Fruit fly (Drosophila melanogaster) whole organism, wandering third instar larva: ENCODE results near the gene foxo.

ENCODE experiments used
- CG32264 ChIP-seq: fragments of 200-800 bp; sonication (Bioruptor generic); optimal IDR thresholded peaks from 2 replicates; lab custom pipeline; 2016; ENCODE audit warnings: missing biosample characterization, missing genetic modification characterization
- CG9705 ChIP-seq: fragments of 200-800 bp; sonication (Bioruptor generic); optimal IDR thresholded peaks from 2 replicates; lab custom pipeline; 2018; ENCODE audit warnings: missing biosample characterization, mild to moderate bottlenecking, missing genetic modification characterization
- CrebA ChIP-seq: fragments of 200-800 bp; sonication (Bioruptor generic); optimal IDR thresholded peaks from 2 replicates; lab custom pipeline; 2016; ENCODE audit warnings: missing biosample characterization, mild to moderate bottlenecking, missing genetic modification characterization, borderline replicate concordance
- Dfd ChIP-seq: fragments of >200 bp; optimal IDR thresholded peaks from 2 replicates; lab custom pipeline; 2017; ENCODE audit warnings: missing biosample characterization, missing genetic modification characterization
- Dif ChIP-seq: fragments of 200-275, 200-300 bp; sonication (Bioruptor generic); optimal IDR thresholded peaks from 2 replicates; lab custom pipeline; 2018; ENCODE audit warnings: missing biosample characterization, missing genetic modification characterization; ENCODE audit not compliant: partially characterized antibody
- GATAd ChIP-seq: sonication (Bioruptor generic); optimal IDR thresholded peaks from 2 replicates; lab custom pipeline; 2016; ENCODE audit warnings: missing biosample characterization, missing genetic modification characterization
- HLH106 ChIP-seq: fragments of 200-800 bp; optimal IDR thresholded peaks from 3 replicates; lab custom pipeline; 2019; ENCODE audit warnings: missing biosample characterization, mild to moderate bottlenecking, missing genetic modification characterization, moderate library complexity
- Hnf4 ChIP-seq: fragments of 200-800 bp; sonication (Bioruptor generic); optimal IDR thresholded peaks from 2 replicates; lab custom pipeline; 2016; ENCODE audit warnings: missing biosample characterization, mild to moderate bottlenecking, missing genetic modification characterization
- Hr78 ChIP-seq: fragments of >200 bp; optimal IDR thresholded peaks from 2 replicates; lab custom pipeline; 2017; ENCODE audit warnings: missing biosample characterization, missing genetic modification characterization
- Hr83 ChIP-seq: fragments of 200-300 bp; sonication (Bioruptor generic); optimal IDR thresholded peaks from 2 replicates; lab custom pipeline; 2016; ENCODE audit warnings: missing biosample characterization, mild to moderate bottlenecking, missing genetic modification characterization, moderate library complexity; ENCODE audit not compliant: poor library complexity, severe bottlenecking
- Jra ChIP-seq: sonication (Bioruptor generic); optimal IDR thresholded peaks from 2 replicates; lab custom pipeline; 2016; ENCODE audit warnings: missing biosample characterization, missing genetic modification characterization
- Mio ChIP-seq: sonication (Bioruptor generic); optimal IDR thresholded peaks from 2 replicates; lab custom pipeline; 2016; ENCODE audit warnings: missing biosample characterization, missing genetic modification characterization
- Myc ChIP-seq: fragments of >200 bp; optimal IDR thresholded peaks from 2 replicates; lab custom pipeline; 2017
- N ChIP-seq: fragments of >200 bp; optimal IDR thresholded peaks from 2 replicates; lab custom pipeline; 2018; ENCODE audit warnings: missing biosample characterization, missing external identifiers, missing genetic modification characterization
- OdsH ChIP-seq: fragments of 200-800 bp; sonication (Bioruptor generic); optimal IDR thresholded peaks from 2 replicates; lab custom pipeline; 2016; ENCODE audit warnings: missing biosample characterization, mild to moderate bottlenecking, missing genetic modification characterization
- Rel ChIP-seq, 2 experiments: fragments of 200-800 bp; sonication (Bioruptor generic) in 1 of 2; optimal IDR thresholded peaks; 2 replicates in 1 of 2; 3 replicates in 1 of 2; lab custom pipeline; 2016 to 2019; ENCODE audit warnings: mild to moderate bottlenecking in 2 of 2, missing biosample characterization in 2 of 2, missing genetic modification characterization in 2 of 2, moderate library complexity in 1 of 2
- Sp1 ChIP-seq: fragments of 200-800 bp; sonication (Bioruptor generic); optimal IDR thresholded peaks from 3 replicates; lab custom pipeline; 2019; ENCODE audit warnings: missing biosample characterization, mild to moderate bottlenecking, missing genetic modification characterization, moderate library complexity
- Vsx2 ChIP-seq: fragments of 200-300, 225-300 bp; sonication (Bioruptor generic); optimal IDR thresholded peaks from 2 replicates; lab custom pipeline; 2018; ENCODE audit warnings: missing biosample characterization, missing genetic modification characterization; ENCODE audit not compliant: partially characterized antibody
- br ChIP-seq: fragments of 200-800 bp; sonication (Bioruptor generic); optimal IDR thresholded peaks from 2 replicates; lab custom pipeline; 2016; ENCODE audit warnings: missing biosample characterization, missing genetic modification characterization
- brk ChIP-seq: fragments of 200-800 bp; sonication (Bioruptor generic); optimal IDR thresholded peaks from 2 replicates; lab custom pipeline; 2016; ENCODE audit warnings: missing biosample characterization, mild to moderate bottlenecking, missing genetic modification characterization
- dl ChIP-seq, 2 experiments: fragments of 175-275, 200-275 bp in 1 of 2; fragments of 200-275 bp in 1 of 2; sonication (Bioruptor generic); optimal IDR thresholded peaks; lab custom pipeline; 2018; ENCODE audit warnings: mild to moderate bottlenecking in 2 of 2, missing biosample characterization in 2 of 2, missing genetic modification characterization in 2 of 2, moderate library complexity in 2 of 2; ENCODE audit not compliant: partially characterized antibody in 2 of 2, insufficient read depth in 1 of 2
- dmrt93B ChIP-seq: fragments of 200-800 bp; sonication (Bioruptor generic); optimal IDR thresholded peaks from 2 replicates; lab custom pipeline; 2018; ENCODE audit warnings: missing biosample characterization, mild to moderate bottlenecking, missing genetic modification characterization
- dsf ChIP-seq: sonication (Bioruptor generic); optimal IDR thresholded peaks from 2 replicates; lab custom pipeline; 2016; ENCODE audit warnings: missing biosample characterization, missing genetic modification characterization, borderline replicate concordance
- ey ChIP-seq: fragments of 200-800 bp; sonication (Bioruptor generic); optimal IDR thresholded peaks from 2 replicates; lab custom pipeline; 2016; ENCODE audit warnings: missing biosample characterization, missing genetic modification characterization
- foxo ChIP-seq, 2 experiments: fragments of 200-800 bp; sonication (Bioruptor generic); optimal IDR thresholded peaks; 2 replicates in 1 of 2; 3 replicates in 1 of 2; lab custom pipeline; 2016 to 2017; ENCODE audit warnings: missing biosample characterization in 2 of 2, missing genetic modification characterization in 2 of 2
- fru ChIP-seq: fragments of 200-800 bp; sonication (Bioruptor generic); optimal IDR thresholded peaks from 3 replicates; lab custom pipeline; 2016; ENCODE audit warnings: missing biosample characterization, mild to moderate bottlenecking, missing genetic modification characterization
- h ChIP-seq: fragments of 200-800 bp; sonication (Bioruptor generic); optimal IDR thresholded peaks from 3 replicates; lab custom pipeline; 2016; ENCODE audit warnings: missing biosample characterization, mild to moderate bottlenecking, missing genetic modification characterization
- lola ChIP-seq: fragments of >200 bp; optimal IDR thresholded peaks from 2 replicates; lab custom pipeline; 2017; ENCODE audit warnings: missing biosample characterization, missing genetic modification characterization
- pan ChIP-seq: fragments of >200 bp; optimal IDR thresholded peaks from 2 replicates; lab custom pipeline; 2017
- psq ChIP-seq: fragments of 200-800 bp; sonication (Bioruptor generic); optimal IDR thresholded peaks from 3 replicates; lab custom pipeline; 2017; ENCODE audit warnings: missing biosample characterization, mild to moderate bottlenecking, missing genetic modification characterization, moderate library complexity
- rgr ChIP-seq: fragments of 200-800 bp; sonication (Bioruptor generic); optimal IDR thresholded peaks from 3 replicates; lab custom pipeline; 2016; ENCODE audit warnings: missing biosample characterization, mild to moderate bottlenecking, missing genetic modification characterization
- sage ChIP-seq: fragments of 200-800 bp; sonication (Bioruptor generic); optimal IDR thresholded peaks from 2 replicates; lab custom pipeline; 2016; ENCODE audit warnings: missing biosample characterization, mild to moderate bottlenecking, missing genetic modification characterization
- sv ChIP-seq: fragments of 200-800 bp; sonication (Bioruptor generic); optimal IDR thresholded peaks from 3 replicates; lab custom pipeline; 2016; ENCODE audit warnings: missing biosample characterization, missing genetic modification characterization
- tai ChIP-seq: sonication (Bioruptor generic); optimal IDR thresholded peaks from 2 replicates; lab custom pipeline; 2016; ENCODE audit warnings: missing biosample characterization, missing genetic modification characterization
- usp ChIP-seq: fragments of >200 bp; optimal IDR thresholded peaks from 2 replicates; lab custom pipeline; 2017; ENCODE audit warnings: missing biosample characterization, missing genetic modification characterization

The foxo gene

dm6 chr3R:14058531-14059431 lies 2.0 kb downstream of the foxo start:
- TF ChIP-seq tai (no peak), h (GFP tag; lab: Kevin White, UChicago) (peak; percentile 53), ey (no peak), Hnf4 (GFP tag; lab: Kevin White, UChicago) (peak; percentile 24)

- TF ChIP-seq N (GFP tag; lab: Kevin White, UChicago) (no peak), GATAd (GFP tag; lab: Kevin White, UChicago) (no peak), OdsH (GFP tag; lab: Kevin White, UChicago) (no peak), rgr (no peak), Vsx2 (no peak), Rel (GFP tag; optimal IDR thresholded peaks at IDR 0.05; lab: Kevin White, UChicago) (no peak), Rel (tag; optimal IDR thresholded peaks at IDR 0.05; lab: Kevin White, UChicago) (no peak), Hnf4 (GFP tag; lab: Kevin White, UChicago) (no peak), dl (GFP tag; optimal IDR thresholded peaks at IDR 0.05; lab: Kevin White, UChicago; ENCODE audit: insufficient read depth in 1 of 2, partially characterized antibody in 2 of 2) (no peak), h (GFP tag; lab: Kevin White, UChicago) (no peak), CrebA (no peak)
Measured at dm6 chr3R:14059703-14060300, 3.1 kb downstream of the foxo start.

- TF ChIP-seq Dfd (no peak), Jra (GFP tag; lab: Kevin White, UChicago) (no peak), GATAd (GFP tag; lab: Kevin White, UChicago) (no peak), lola (no peak), Vsx2 (no peak), br (GFP tag; lab: Kevin White, UChicago) (no peak), ey (no peak), Myc (lab: Kevin White, UChicago) (no peak), Rel (GFP tag; optimal IDR thresholded peaks at IDR 0.05; lab: Kevin White, UChicago) (no peak), Rel (tag; optimal IDR thresholded peaks at IDR 0.05; lab: Kevin White, UChicago) (no peak)
- TF ChIP-seq, all 38 proteins: peak for 0
Measured at dm6 chr3R:14060399-14060798, 3.7 kb downstream of the foxo start.

- peak; percentile 54 for TF ChIP-seq psq (GFP tag; lab: Kevin White, UChicago)
- TF ChIP-seq Jra (GFP tag; lab: Kevin White, UChicago): no peak
- TF ChIP-seq Mio (GFP tag; lab: Kevin White, UChicago): no peak
- no peak for TF ChIP-seq dmrt93B
- TF ChIP-seq Hnf4 (GFP tag; lab: Kevin White, UChicago): peak; percentile 36
- TF ChIP-seq Hr83 (GFP tag; lab: Kevin White, UChicago): peak; percentile 36
- TF ChIP-seq h (GFP tag; lab: Kevin White, UChicago): no peak
- TF ChIP-seq pan (lab: Kevin White, UChicago): no peak
- peak; percentile 43 for TF ChIP-seq br (GFP tag; lab: Kevin White, UChicago)
- peak in 1 of 2 experiments; percentile 82 for TF ChIP-seq foxo (GFP tag; optimal IDR thresholded peaks at IDR 0.05; lab: Kevin White, UChicago)
- TF ChIP-seq ey: no peak
- TF ChIP-seq GATAd (GFP tag; lab: Kevin White, UChicago): no peak
- TF ChIP-seq Rel (GFP tag; optimal IDR thresholded peaks at IDR 0.05; lab: Kevin White, UChicago): peak; percentile 99
- peak; percentile 22 for TF ChIP-seq Rel (tag; optimal IDR thresholded peaks at IDR 0.05; lab: Kevin White, UChicago)
- no peak for TF ChIP-seq OdsH (GFP tag; lab: Kevin White, UChicago)
- TF ChIP-seq Dif (GFP tag; lab: Kevin White, UChicago): peak; percentile 30
- no peak for TF ChIP-seq Dfd
- no peak for TF ChIP-seq Vsx2
- peak; percentile 64 for TF ChIP-seq fru (GFP tag; lab: Kevin White, UChicago)
- peak; percentile 82 for TF ChIP-seq Sp1 (GFP tag; lab: Kevin White, UChicago)
- no peak for TF ChIP-seq CG9705 (GFP tag; lab: Kevin White, UChicago)
- peak; percentile 73 for TF ChIP-seq brk
- TF ChIP-seq dsf: no peak
- no peak for TF ChIP-seq usp
- TF ChIP-seq HLH106 (tag; lab: Kevin White, UChicago): no peak
- TF ChIP-seq Myc (lab: Kevin White, UChicago): no peak
- no peak for TF ChIP-seq lola
- TF ChIP-seq CrebA: peak; percentile 97
- TF ChIP-seq rgr: no peak
- TF ChIP-seq sage (GFP tag; lab: Kevin White, UChicago): peak; percentile 83
- TF ChIP-seq N (GFP tag; lab: Kevin White, UChicago): no peak
- peak; percentile 65 for TF ChIP-seq CG32264 (GFP tag; lab: Kevin White, UChicago)
- TF ChIP-seq dl (GFP tag; optimal IDR thresholded peaks at IDR 0.05; lab: Kevin White, UChicago; ENCODE audit: insufficient read depth in 1 of 2, partially characterized antibody in 2 of 2): peak in 1 of 2 experiments; percentile 0
- no peak for TF ChIP-seq sv (GFP tag; lab: Kevin White, UChicago)
- TF ChIP-seq tai: no peak
- TF ChIP-seq Hr78 (GFP tag; lab: Kevin White, UChicago): no peak
Measured at dm6 chr3R:14061049-14061987, 4.6 kb downstream of the foxo start.
